Fruit fly (Drosophila melanogaster) whole organism, embryonic: Measurements from ENCODE around the gene CG18622.

Experiments used
- Asciz ChIP-seq: fragments of 200-800 bp; sonication (Bioruptor generic); optimal IDR thresholded peaks from 2 replicates; lab custom pipeline; 2017; ENCODE audit warnings: missing biosample characterization, mild to moderate bottlenecking, missing genetic modification characterization, missing genetic modification reagents
- C15 ChIP-seq: fragments of 200-800 bp; sonication (Bioruptor generic); IDR thresholded peaks from 3 replicates; pipeline ENCODE4 v1.3.6; 2022; ENCODE audit warnings: missing biosample characterization, missing genetic modification characterization
- CG10147 ChIP-seq: fragments of 200-800 bp; sonication (Bioruptor generic); optimal IDR thresholded peaks from 2 replicates; lab custom pipeline; 2019; ENCODE audit warnings: missing biosample characterization, mild to moderate bottlenecking, missing genetic modification characterization, moderate library complexity
- CG10431 ChIP-seq: fragments of 200-800 bp; sonication (Bioruptor generic); optimal IDR thresholded peaks from 3 replicates; lab custom pipeline; 2018; ENCODE audit warnings: missing biosample characterization, mild to moderate bottlenecking, missing genetic modification characterization
- CG11456 ChIP-seq: fragments of 200-800 bp; sonication (Bioruptor generic); IDR thresholded peaks from 3 replicates; pipeline ENCODE4 v1.3.6; 2022; ENCODE audit warnings: missing biosample characterization, missing genetic modification characterization
- CG11696 ChIP-seq: fragments of 200-800 bp; sonication (Bioruptor generic); IDR thresholded peaks from 2 replicates; pipeline ENCODE4 v1.3.6; 2022; ENCODE audit warnings: missing biosample characterization, missing genetic modification characterization
- CG17186 ChIP-seq: fragments of 200-800 bp; sonication (Bioruptor generic); optimal IDR thresholded peaks from 3 replicates; lab custom pipeline; 2017; ENCODE audit warnings: missing biosample characterization, missing genetic modification reagents, missing genetic modification characterization
- CG17385 ChIP-seq: fragments of 200-800 bp; sonication (Bioruptor generic); optimal IDR thresholded peaks from 3 replicates; lab custom pipeline; 2018; ENCODE audit warnings: missing biosample characterization, mild to moderate bottlenecking, missing genetic modification characterization
- CG17568 ChIP-seq: fragments of 200-800 bp; sonication (Bioruptor generic); optimal IDR thresholded peaks from 2 replicates; lab custom pipeline; 2018; ENCODE audit warnings: missing biosample characterization, mild to moderate bottlenecking, missing genetic modification characterization, moderate library complexity
- CG17829 ChIP-seq: fragments of 200-800 bp; optimal IDR thresholded peaks from 2 replicates; lab custom pipeline; 2019; ENCODE audit warnings: missing biosample characterization, mild to moderate bottlenecking, missing genetic modification characterization, moderate library complexity
- CG18262 ChIP-seq: fragments of 200-800 bp; optimal IDR thresholded peaks from 3 replicates; lab custom pipeline; 2019; ENCODE audit warnings: missing biosample characterization, mild to moderate bottlenecking, missing genetic modification characterization, moderate library complexity
- CG18476 ChIP-seq: fragments of 200-800 bp; sonication (Bioruptor generic); optimal IDR thresholded peaks from 2 replicates; lab custom pipeline; 2016; ENCODE audit warnings: missing biosample characterization, mild to moderate bottlenecking, missing genetic modification characterization
- CG2120 ChIP-seq: fragments of 200-800 bp; sonication (Bioruptor generic); optimal IDR thresholded peaks from 3 replicates; lab custom pipeline; 2016; ENCODE audit warnings: missing biosample characterization, missing genetic modification characterization
- CG2712 ChIP-seq: fragments of 200-800 bp; optimal IDR thresholded peaks from 3 replicates; lab custom pipeline; 2019; ENCODE audit warnings: missing biosample characterization, mild to moderate bottlenecking, missing genetic modification characterization, moderate library complexity
- CG4617 ChIP-seq: fragments of 200-800 bp; sonication (Bioruptor generic); optimal IDR thresholded peaks from 3 replicates; lab custom pipeline; 2016; ENCODE audit warnings: missing biosample characterization, missing genetic modification characterization, borderline replicate concordance
- CG6175 ChIP-seq: fragments of 200-800 bp; sonication (Bioruptor generic); IDR thresholded peaks from 3 replicates; pipeline ENCODE4 v1.3.6; 2022; ENCODE audit warnings: missing biosample characterization, missing genetic modification characterization
- CG6254 ChIP-seq: fragments of 200-800 bp; sonication (Bioruptor generic); optimal IDR thresholded peaks from 3 replicates; lab custom pipeline; 2017; ENCODE audit warnings: mild to moderate bottlenecking, missing biosample characterization, missing genetic modification reagents, missing genetic modification characterization
- CG6854 ChIP-seq: fragments of 200-800 bp; sonication (Bioruptor generic); optimal IDR thresholded peaks from 3 replicates; lab custom pipeline; 2017; ENCODE audit warnings: missing biosample characterization, mild to moderate bottlenecking, missing genetic modification characterization
- CG7357 ChIP-seq: fragments of 200-800 bp; sonication (Bioruptor generic); IDR thresholded peaks from 3 replicates; pipeline ENCODE4 v1.3.6; 2022; ENCODE audit warnings: missing biosample characterization, missing genetic modification characterization
- CG7786 ChIP-seq: fragments of 200-800 bp; sonication (Bioruptor generic); optimal IDR thresholded peaks from 2 replicates; lab custom pipeline; 2016; ENCODE audit warnings: missing biosample characterization, missing genetic modification characterization
- CG8281 ChIP-seq: fragments of 200-800 bp; sonication (Bioruptor generic); optimal IDR thresholded peaks from 2 replicates; lab custom pipeline; 2018; ENCODE audit warnings: missing biosample characterization, mild to moderate bottlenecking, missing genetic modification characterization, moderate library complexity
- Chrac-16 ChIP-seq: fragments of 200-800 bp; sonication (Bioruptor generic); optimal IDR thresholded peaks from 3 replicates; lab custom pipeline; 2016; ENCODE audit warnings: missing biosample characterization, missing genetic modification characterization
- D19A ChIP-seq: fragments of 200-800 bp; optimal IDR thresholded peaks from 3 replicates; lab custom pipeline; 2019; ENCODE audit warnings: missing biosample characterization, mild to moderate bottlenecking, missing genetic modification characterization, moderate library complexity
- Dip3 ChIP-seq: fragments of 200-800 bp; sonication (Bioruptor generic); optimal IDR thresholded peaks from 3 replicates; lab custom pipeline; 2016; ENCODE audit warnings: missing biosample characterization, missing genetic modification characterization
- E2f2 ChIP-seq: fragments of 200-800 bp; sonication (Bioruptor generic); IDR thresholded peaks from 2 replicates; pipeline ENCODE4 v1.3.6; 2022; ENCODE audit warnings: missing biosample characterization, missing genetic modification characterization
- ERR ChIP-seq: fragments of 200-800 bp; sonication (Bioruptor generic); optimal IDR thresholded peaks from 2 replicates; lab custom pipeline; 2016; ENCODE audit warnings: missing biosample characterization, missing genetic modification characterization
- Fer1 ChIP-seq: fragments of 200-800 bp; sonication (Bioruptor generic); optimal IDR thresholded peaks from 2 replicates; lab custom pipeline; 2017; ENCODE audit warnings: missing biosample characterization, mild to moderate bottlenecking, missing genetic modification characterization
- Hand ChIP-seq: fragments of 200-800 bp; sonication (Bioruptor generic); optimal IDR thresholded peaks from 2 replicates; lab custom pipeline; 2017; ENCODE audit warnings: mild to moderate bottlenecking, missing biosample characterization, missing genetic modification reagents, missing genetic modification characterization
- Hr3 ChIP-seq: fragments of 200-800 bp; sonication (Bioruptor generic); optimal IDR thresholded peaks from 3 replicates; lab custom pipeline; 2016; ENCODE audit warnings: missing biosample characterization, missing genetic modification characterization
- Pdp1 ChIP-seq, 2 experiments: fragments of 200-800 bp; sonication (Bioruptor generic); optimal IDR thresholded peaks; 3 replicates each; lab custom pipeline; 2016; ENCODE audit warnings: missing biosample characterization in 2 of 2, missing genetic modification characterization in 2 of 2, mild to moderate bottlenecking in 1 of 2, moderate library complexity in 1 of 2
- Spps ChIP-seq: fragments of 200-800 bp; sonication (Bioruptor generic); optimal IDR thresholded peaks from 2 replicates; lab custom pipeline; 2018; ENCODE audit warnings: missing biosample characterization, mild to moderate bottlenecking, missing genetic modification characterization
- Xbp1 ChIP-seq: fragments of 200-800 bp; sonication (Bioruptor generic); optimal IDR thresholded peaks from 3 replicates; lab custom pipeline; 2016; ENCODE audit warnings: missing biosample characterization, mild to moderate bottlenecking, missing genetic modification characterization
- bsh ChIP-seq, 2 experiments: fragments of 200-800 bp; sonication (Bioruptor generic); optimal IDR thresholded peaks; 2 replicates each; lab custom pipeline; 2017 to 2018; ENCODE audit warnings: mild to moderate bottlenecking in 2 of 2, missing biosample characterization in 2 of 2, missing genetic modification characterization in 2 of 2, moderate library complexity in 1 of 2
- chif ChIP-seq, 2 experiments: fragments of 200-800 bp; sonication (Bioruptor generic); optimal IDR thresholded peaks; 3 replicates each; lab custom pipeline; 2016; ENCODE audit warnings: missing biosample characterization in 2 of 2, missing genetic modification characterization in 2 of 2
- croc ChIP-seq: fragments of 200-800 bp; sonication (Bioruptor generic); conservative IDR thresholded peaks from 3 replicates; pipeline ENCODE4 v1.3.6; 2022; ENCODE audit warnings: missing biosample characterization, missing genetic modification characterization
- disco-r ChIP-seq: fragments of 200-800 bp; sonication (Bioruptor generic); optimal IDR thresholded peaks from 2 replicates; lab custom pipeline; 2016; ENCODE audit warnings: missing biosample characterization, missing genetic modification characterization
- gfzf ChIP-seq: fragments of 200-800 bp; sonication (Bioruptor generic); optimal IDR thresholded peaks from 2 replicates; lab custom pipeline; 2016; ENCODE audit warnings: missing biosample characterization, mild to moderate bottlenecking, missing genetic modification characterization, moderate library complexity
- grau ChIP-seq: fragments of 200-800 bp; optimal IDR thresholded peaks from 3 replicates; lab custom pipeline; 2019; ENCODE audit warnings: missing biosample characterization, mild to moderate bottlenecking, missing genetic modification characterization, moderate library complexity
- h ChIP-seq: fragments of >200 bp; optimal IDR thresholded peaks from 2 replicates; lab custom pipeline; 2017
- insv ChIP-seq, 2 experiments: fragments of 200-800 bp; sonication (Bioruptor generic); optimal IDR thresholded peaks; 3 replicates each; lab custom pipeline; 2016 to 2018; ENCODE audit warnings: missing biosample characterization in 2 of 2, missing genetic modification characterization in 2 of 2
- jumu ChIP-seq: fragments of 200-800 bp; sonication (Bioruptor generic); optimal IDR thresholded peaks from 3 replicates; lab custom pipeline; 2016; ENCODE audit warnings: missing biosample characterization, missing genetic modification characterization
- mirr ChIP-seq: fragments of 200-800 bp; sonication (Bioruptor generic); optimal IDR thresholded peaks from 3 replicates; lab custom pipeline; 2018; ENCODE audit warnings: missing biosample characterization, mild to moderate bottlenecking, missing genetic modification characterization
- pan ChIP-seq, 4 experiments: fragments of >200 bp in 3 of 4; fragments of 200-800 bp in 1 of 4; sonication (Bioruptor generic) in 1 of 4; optimal IDR thresholded peaks in 3 of 4; IDR thresholded peaks in 1 of 4; 2 replicates each; pipeline versions ENCODE4 v1.3.6 to Lab custom; 2017 to 2022; ENCODE audit warnings: missing biosample characterization in 2 of 4, missing genetic modification characterization in 2 of 4, mixed read lengths in 1 of 4
- pb ChIP-seq: fragments of 200-800 bp; sonication (Bioruptor generic); optimal IDR thresholded peaks from 3 replicates; lab custom pipeline; 2016; ENCODE audit warnings: missing biosample characterization, missing genetic modification characterization
- pnt ChIP-seq: fragments of 200-800 bp; sonication (Bioruptor generic); optimal IDR thresholded peaks from 3 replicates; lab custom pipeline; 2016; ENCODE audit warnings: missing biosample characterization, missing genetic modification characterization
- pros ChIP-seq: fragments of 200-800 bp; sonication (Bioruptor generic); optimal IDR thresholded peaks from 3 replicates; lab custom pipeline; 2019; ENCODE audit warnings: missing biosample characterization, mild to moderate bottlenecking, missing genetic modification characterization, moderate library complexity
- pum ChIP-seq: fragments of 200-800 bp; sonication (Bioruptor generic); optimal IDR thresholded peaks from 2 replicates; lab custom pipeline; 2016; ENCODE audit warnings: missing biosample characterization, missing genetic modification characterization
- sisA ChIP-seq: fragments of 200-800 bp; sonication (Bioruptor generic); IDR thresholded peaks from 2 replicates; pipeline ENCODE4 v1.3.6; 2022; ENCODE audit warnings: missing biosample characterization, missing genetic modification characterization
- ssp ChIP-seq: fragments of 200-800 bp; sonication (Bioruptor generic); IDR thresholded peaks from 2 replicates; pipeline ENCODE4 v1.3.6; 2022; ENCODE audit warnings: missing biosample characterization, missing genetic modification characterization
- trem ChIP-seq: fragments of 200-800 bp; optimal IDR thresholded peaks from 3 replicates; lab custom pipeline; 2019; ENCODE audit warnings: missing biosample characterization, mild to moderate bottlenecking, missing genetic modification characterization, moderate library complexity
- vfl ChIP-seq: fragments of 200-800 bp; sonication (Bioruptor generic); optimal IDR thresholded peaks from 2 replicates; lab custom pipeline; 2016; ENCODE audit warnings: missing biosample characterization, missing genetic modification characterization

The CG18622 gene

dm6 chr3R:16991781-16992180, 4.2 kb upstream of the CG18622 start, which contains the start of gene EMC2B (continued):
- TF ChIP-seq bsh (GFP tag; optimal IDR thresholded peaks at IDR 0.05; lab: Kevin White, UChicago) (peak in 1 of 2 experiments; percentile 8), CG18476 (peak; percentile 2), Asciz (no peak), pros (GFP tag; lab: Kevin White, UChicago) (no peak), CG18262 (tag; lab: Kevin White, UChicago) (peak; percentile 8), CG17829 (peak; percentile 68), h (lab: Kevin White, UChicago) (no peak), CG17186 (GFP tag; lab: Kevin White, UChicago) (no peak), CG2712 (tag; lab: Kevin White, UChicago) (peak; percentile 38), CG10431 (no peak), CG17568 (no peak), sisA (GFP tag; lab: Robert Waterston, UW) (no peak), grau (tag; lab: Kevin White, UChicago) (peak; percentile 34), CG7786 (peak; percentile 11), chif (GFP tag; optimal IDR thresholded peaks at IDR 0.05; lab: Kevin White, UChicago) (peak; percentile 34 to 39), vfl (peak; percentile 49), ssp (no peak), pan (optimal IDR thresholded peaks at IDR 0.05; lab: Kevin White, UChicago) (no peak), pan (GFP tag; optimal IDR thresholded peaks at IDR 0.05 in 1 of 2, IDR thresholded peaks at IDR 0.05 in 1 of 2) (no peak), Spps (tag; lab: Kevin White, UChicago) (no peak), pb (GFP tag; lab: Kevin White, UChicago) (peak; percentile 39), Chrac-16 (GFP tag; lab: Kevin White, UChicago) (peak; percentile 16), CG2120 (GFP tag; lab: Kevin White, UChicago) (peak; percentile 69), E2f2 (GFP tag; lab: Robert Waterston, UW) (no peak), D19A (peak; percentile 81), insv (GFP tag; optimal IDR thresholded peaks at IDR 0.05; lab: Kevin White, UChicago) (peak in 1 of 2 experiments; percentile 52), jumu (GFP tag; lab: Kevin White, UChicago) (peak; percentile 17), Hr3 (GFP tag; lab: Kevin White, UChicago) (peak; percentile 39), Pdp1 (GFP tag; optimal IDR thresholded peaks at IDR 0.05; lab: Kevin White, UChicago) (peak; percentile 49 to 61), Hand (GFP tag; lab: Kevin White, UChicago) (no peak), CG17385 (GFP tag; lab: Kevin White, UChicago) (no peak), CG11456 (GFP tag; lab: Robert Waterston, UW) (no peak), CG10147 (GFP tag; lab: Kevin White, UChicago) (no peak), CG11696 (no peak), Fer1 (peak; percentile 24), ERR (GFP tag; lab: Kevin White, UChicago) (peak; percentile 5), CG7357 (GFP tag; lab: Robert Waterston, UW) (no peak), Dip3 (GFP tag; lab: Kevin White, UChicago) (peak; percentile 35), CG4617 (GFP tag; lab: Kevin White, UChicago) (peak; percentile 77), CG8281 (no peak), disco-r (GFP tag; lab: Kevin White, UChicago) (peak; percentile 22), Xbp1 (GFP tag; lab: Kevin White, UChicago) (peak; percentile 38), CG6175 (GFP tag; lab: Robert Waterston, UW) (no peak), CG6254 (GFP tag; lab: Kevin White, UChicago) (no peak), CG6854 (GFP tag; lab: Kevin White, UChicago) (no peak), trem (tag; lab: Kevin White, UChicago) (peak; percentile 99), croc (no peak), pum (GFP tag; lab: Kevin White, UChicago) (peak; percentile 65), C15 (GFP tag; lab: Robert Waterston, UW) (no peak), pnt (GFP tag; lab: Kevin White, UChicago) (peak; percentile 64), mirr (GFP tag; lab: Kevin White, UChicago) (peak; percentile 16), gfzf (GFP tag; lab: Kevin White, UChicago) (peak; percentile 87)
